Fruit fly (Drosophila melanogaster): ENCODE results near the gene CG5011.
A peak's percentile ranks its signal among the peaks of the same experiment; 100 is the strongest.

CG5011 gene

dm6 chr2L:1172704-1173107 is 27.8 kb upstream of the CG5011 start, which contains the start of the genes Charon and CG4887 (continued):
- TF ChIP-seq Blimp-1 (GFP tag; optimal IDR thresholded peaks at IDR 0.05): no peak
- TF ChIP-seq CG4617 (GFP tag; optimal IDR thresholded peaks at IDR 0.05; ENCODE audit: borderline replicate concordance): peak; percentile 93
- TF ChIP-seq CG3838 (GFP tag; optimal IDR thresholded peaks at IDR 0.05): peak; percentile 63
- peak; percentile 52 for TF ChIP-seq CG3163 (GFP tag; optimal IDR thresholded peaks at IDR 0.05)
- TF ChIP-seq BtbVII (GFP tag; optimal IDR thresholded peaks at IDR 0.05): no peak
- 0 out of 2 replicates have a peak, but pooled peaks have one; percentile 26 for TF ChIP-seq stc (GFP tag; IDR thresholded peaks at IDR 0.05)
- TF ChIP-seq CG2712 (tag; optimal IDR thresholded peaks at IDR 0.05): peak; percentile 83
- no peak for TF ChIP-seq CG10321 (GFP tag; IDR thresholded peaks at IDR 0.05)
- no peak for TF ChIP-seq Jarid2 (GFP tag; optimal IDR thresholded peaks at IDR 0.05)
- TF ChIP-seq CkIIα-i1 (GFP tag; IDR thresholded peaks at IDR 0.05): no peak
- peak; percentile 69 for TF ChIP-seq sna (GFP tag; IDR thresholded peaks at IDR 0.05; ENCODE audit: partially characterized antibody)
- peak; percentile 57; the same call in 1 of the 2 replicates for TF ChIP-seq Oaz (GFP tag; IDR thresholded peaks at IDR 0.05)
- TF ChIP-seq HLH3B (GFP tag; IDR thresholded peaks at IDR 0.05): peak; percentile 64
- TF ChIP-seq CG5953 (GFP tag; IDR thresholded peaks at IDR 0.05): peak; percentile 33; the same call in 1 of the 2 replicates
- TF ChIP-seq CG6654 (GFP tag; optimal IDR thresholded peaks at IDR 0.05): peak; percentile 16
- TF ChIP-seq CG12942 (GFP tag; optimal IDR thresholded peaks at IDR 0.05): peak; percentile 71
- TF ChIP-seq HLH54F (GFP tag; optimal IDR thresholded peaks at IDR 0.05): peak; percentile 90
- peak; percentile 65 for TF ChIP-seq fd96Cb (tag; optimal IDR thresholded peaks at IDR 0.05)
- peak; percentile 75 for TF ChIP-seq CG6765 (GFP tag; optimal IDR thresholded peaks at IDR 0.05)
- TF ChIP-seq CG16813 (GFP tag; IDR thresholded peaks at IDR 0.05; ENCODE audit: partially characterized antibody): peak; percentile 75
- TF ChIP-seq tna (GFP tag; IDR thresholded peaks at IDR 0.05; ENCODE audit: partially characterized antibody): no peak
- peak; percentile 74 for TF ChIP-seq ase (GFP tag; IDR thresholded peaks at IDR 0.05)
- TF ChIP-seq CG31388 (GFP tag; optimal IDR thresholded peaks at IDR 0.05): peak; percentile 57
- peak; percentile 82 for TF ChIP-seq CG13624 (GFP tag; optimal IDR thresholded peaks at IDR 0.05)
- TF ChIP-seq az2 (GFP tag; optimal IDR thresholded peaks at IDR 0.05): peak; percentile 81
- peak; percentile 66 for TF ChIP-seq CG6683 (GFP tag; optimal IDR thresholded peaks at IDR 0.05)
- TF ChIP-seq ara (GFP tag; IDR thresholded peaks at IDR 0.05): peak; percentile 75; the same call in 1 of the 2 replicates
- no peak for TF ChIP-seq CG31365 (tag; optimal IDR thresholded peaks at IDR 0.05)
- no peak for TF ChIP-seq dmrt99B (tag; optimal IDR thresholded peaks at IDR 0.05)
- TF ChIP-seq CHES-1-like (GFP tag; optimal IDR thresholded peaks at IDR 0.05): peak; percentile 91
- TF ChIP-seq CG3281 (GFP tag; optimal IDR thresholded peaks at IDR 0.05): peak; percentile 80
- TF ChIP-seq Hand (GFP tag; optimal IDR thresholded peaks at IDR 0.05): peak; percentile 37
- peak; percentile 64 for TF ChIP-seq CG4730 (GFP tag; IDR thresholded peaks at IDR 0.05)
- peak; percentile 27 for TF ChIP-seq her (GFP tag; optimal IDR thresholded peaks at IDR 0.05)
- TF ChIP-seq tx (GFP tag; optimal IDR thresholded peaks at IDR 0.05): peak; percentile 79
- TF ChIP-seq Rfx (GFP tag; IDR thresholded peaks at IDR 0.05): peak; percentile 91
- peak; percentile 71 for TF ChIP-seq CG34376 (GFP tag; optimal IDR thresholded peaks at IDR 0.05)
- peak; percentile 76 for TF ChIP-seq ci (GFP tag; IDR thresholded peaks at IDR 0.05)
- peak; percentile 88 for TF ChIP-seq CG10543 (GFP tag; optimal IDR thresholded peaks at IDR 0.05)
- peak; percentile 77 for TF ChIP-seq CG17829 (tag; optimal IDR thresholded peaks at IDR 0.05)
- peak; percentile 48 for TF ChIP-seq ftz-f1 (GFP tag; optimal IDR thresholded peaks at IDR 0.05)
- no peak for TF ChIP-seq sc (optimal IDR thresholded peaks at IDR 0.05)
- no peak for TF ChIP-seq sc (GFP tag; optimal IDR thresholded peaks at IDR 0.05)
- peak; percentile 90 for TF ChIP-seq CG13424 (tag; optimal IDR thresholded peaks at IDR 0.05)
- TF ChIP-seq CG5180 (GFP tag; optimal IDR thresholded peaks at IDR 0.05): no peak
- TF ChIP-seq Ssrp (tag; optimal IDR thresholded peaks at IDR 0.05): peak; percentile 80
- peak; percentile 88 for TF ChIP-seq CG13775 (GFP tag; optimal IDR thresholded peaks at IDR 0.05)
- peak; percentile 67 for TF ChIP-seq CG9437 (GFP tag; optimal IDR thresholded peaks at IDR 0.05)
- no peak for TF ChIP-seq CG2875 (GFP tag; optimal IDR thresholded peaks at IDR 0.05)
- no peak for TF ChIP-seq CG17568 (GFP tag; optimal IDR thresholded peaks at IDR 0.05)

All from whole organism, embryonic.